Fruit fly (Drosophila melanogaster) whole organism, embryonic: ENCODE data around the gene chrb.

ENCODE experiments used
- ATbp ChIP-seq: fragments of 200-800 bp; sonication (Bioruptor generic); optimal IDR thresholded peaks from 2 replicates; lab custom pipeline; 2017; ENCODE audit warnings: missing biosample characterization, mild to moderate bottlenecking, missing genetic modification characterization, missing genetic modification reagents
- Asciz ChIP-seq: fragments of 200-800 bp; sonication (Bioruptor generic); optimal IDR thresholded peaks from 2 replicates; lab custom pipeline; 2017; ENCODE audit warnings: missing biosample characterization, mild to moderate bottlenecking, missing genetic modification characterization, missing genetic modification reagents
- B-H2 ChIP-seq: fragments of 200-800 bp; sonication (Bioruptor generic); optimal IDR thresholded peaks from 2 replicates; lab custom pipeline; 2018; ENCODE audit warnings: missing biosample characterization, mild to moderate bottlenecking, missing genetic modification characterization
- CG10267 ChIP-seq: fragments of 200-800 bp; sonication (Bioruptor generic); optimal IDR thresholded peaks from 2 replicates; lab custom pipeline; 2018; ENCODE audit warnings: missing biosample characterization, mild to moderate bottlenecking, missing genetic modification characterization, moderate library complexity
- CG10979 ChIP-seq: fragments of 200-800 bp; sonication (Bioruptor generic); optimal IDR thresholded peaks from 2 replicates; lab custom pipeline; 2018; ENCODE audit warnings: missing biosample characterization, mild to moderate bottlenecking, missing genetic modification characterization, moderate library complexity
- CG12391 ChIP-seq: fragments of 200-800 bp; sonication (Bioruptor generic); optimal IDR thresholded peaks from 3 replicates; lab custom pipeline; 2018; ENCODE audit warnings: missing biosample characterization, mild to moderate bottlenecking, missing genetic modification characterization, moderate library complexity
- CG14014 ChIP-seq: fragments of 200-800 bp; sonication (Bioruptor generic); IDR thresholded peaks from 2 replicates; pipeline ENCODE4 v1.3.6; 2022; ENCODE audit warnings: missing biosample characterization, missing genetic modification characterization
- CG14710 ChIP-seq: fragments of 200-800 bp; sonication (Bioruptor generic); optimal IDR thresholded peaks from 3 replicates; lab custom pipeline; 2019; ENCODE audit warnings: missing biosample characterization, mild to moderate bottlenecking, missing genetic modification characterization, moderate library complexity
- CG17359 ChIP-seq: fragments of 200-800 bp; sonication (Bioruptor generic); optimal IDR thresholded peaks from 3 replicates; lab custom pipeline; 2018; ENCODE audit warnings: missing biosample characterization, mild to moderate bottlenecking, missing genetic modification characterization, moderate library complexity
- CG2678 ChIP-seq: fragments of 200-800 bp; sonication (Bioruptor generic); optimal IDR thresholded peaks from 3 replicates; lab custom pipeline; 2019; ENCODE audit warnings: missing biosample characterization, mild to moderate bottlenecking, missing genetic modification characterization, moderate library complexity
- CG7556 ChIP-seq: fragments of 200-800 bp; sonication (Bioruptor generic); optimal IDR thresholded peaks from 2 replicates; lab custom pipeline; 2017; ENCODE audit warnings: missing biosample characterization, mild to moderate bottlenecking, missing genetic modification characterization
- CG9437 ChIP-seq: fragments of 200-800 bp; sonication (Bioruptor generic); optimal IDR thresholded peaks from 2 replicates; lab custom pipeline; 2018; ENCODE audit warnings: missing biosample characterization, mild to moderate bottlenecking, missing genetic modification characterization
- CoRest ChIP-seq: fragments of 200-800 bp; sonication (Bioruptor generic); optimal IDR thresholded peaks from 3 replicates; lab custom pipeline; 2018; ENCODE audit warnings: missing biosample characterization, mild to moderate bottlenecking, missing genetic modification characterization, moderate library complexity
- Dek ChIP-seq: fragments of 200-800 bp; sonication (Bioruptor generic); optimal IDR thresholded peaks from 3 replicates; lab custom pipeline; 2019; ENCODE audit warnings: missing biosample characterization, mild to moderate bottlenecking, missing genetic modification characterization, moderate library complexity
- Fer1 ChIP-seq: fragments of 200-800 bp; sonication (Bioruptor generic); optimal IDR thresholded peaks from 2 replicates; lab custom pipeline; 2017; ENCODE audit warnings: missing biosample characterization, mild to moderate bottlenecking, missing genetic modification characterization
- Fer2 ChIP-seq: fragments of 200-800 bp; sonication (Bioruptor generic); optimal IDR thresholded peaks from 2 replicates; lab custom pipeline; 2018; ENCODE audit warnings: missing biosample characterization, mild to moderate bottlenecking, missing genetic modification characterization, moderate library complexity
- Hmr ChIP-seq: fragments of 200-800 bp; sonication (Bioruptor generic); optimal IDR thresholded peaks from 3 replicates; lab custom pipeline; 2017; ENCODE audit warnings: mild to moderate bottlenecking, missing biosample characterization, missing genetic modification reagents, missing genetic modification characterization
- Optix ChIP-seq: fragments of 200-800 bp; sonication (Bioruptor generic); IDR thresholded peaks from 3 replicates; pipeline ENCODE4 v1.3.6; 2022; ENCODE audit warnings: missing biosample characterization, missing genetic modification characterization
- PHDP ChIP-seq: fragments of 200-800 bp; sonication (Bioruptor generic); optimal IDR thresholded peaks from 3 replicates; lab custom pipeline; 2018; ENCODE audit warnings: missing biosample characterization, mild to moderate bottlenecking, missing genetic modification characterization, moderate library complexity
- Sox102F ChIP-seq: fragments of 200-800 bp; sonication (Bioruptor generic); optimal IDR thresholded peaks from 2 replicates; lab custom pipeline; 2018; ENCODE audit warnings: missing biosample characterization, mild to moderate bottlenecking, missing genetic modification characterization, moderate library complexity
- Spps ChIP-seq: fragments of 200-800 bp; sonication (Bioruptor generic); optimal IDR thresholded peaks from 2 replicates; lab custom pipeline; 2018; ENCODE audit warnings: missing biosample characterization, mild to moderate bottlenecking, missing genetic modification characterization
- Sry-β ChIP-seq: fragments of 200-800 bp; sonication (Bioruptor generic); optimal IDR thresholded peaks from 2 replicates; lab custom pipeline; 2018; ENCODE audit warnings: missing biosample characterization, mild to moderate bottlenecking, missing genetic modification characterization, moderate library complexity
- abd-A ChIP-seq: fragments of 200-800 bp; sonication (Bioruptor generic); optimal IDR thresholded peaks from 3 replicates; lab custom pipeline; 2019; ENCODE audit warnings: missing biosample characterization, mild to moderate bottlenecking, missing genetic modification characterization, moderate library complexity
- crol ChIP-seq: fragments of 200-800 bp; sonication (Bioruptor generic); IDR thresholded peaks from 2 replicates; pipeline ENCODE4 v1.3.6; 2022; ENCODE audit warnings: missing biosample characterization, missing genetic modification characterization
- dmrt11E ChIP-seq: fragments of 200-800 bp; sonication (Bioruptor generic); optimal IDR thresholded peaks from 3 replicates; lab custom pipeline; 2018; ENCODE audit warnings: missing biosample characterization, mild to moderate bottlenecking, missing genetic modification characterization, moderate library complexity
- dmrt99B ChIP-seq: fragments of 200-800 bp; sonication (Bioruptor generic); optimal IDR thresholded peaks from 2 replicates; lab custom pipeline; 2018; ENCODE audit warnings: missing biosample characterization, mild to moderate bottlenecking, missing genetic modification characterization, moderate library complexity
- esg ChIP-seq: fragments of 200-800 bp; sonication (Bioruptor generic); conservative IDR thresholded peaks from 2 replicates; pipeline ENCODE4 v1.3.6; 2022; ENCODE audit warnings: missing biosample characterization, missing genetic modification characterization
- hb ChIP-seq: fragments of 200-800 bp; sonication (Bioruptor generic); IDR thresholded peaks from 3 replicates; pipeline ENCODE4 v1.3.6; 2022; ENCODE audit warnings: missing biosample characterization, missing genetic modification characterization; ENCODE audit not compliant: partially characterized antibody
- ken ChIP-seq: fragments of 200-800 bp; sonication (Bioruptor generic); IDR thresholded peaks from 3 replicates; pipeline ENCODE4 v1.3.6; 2022; ENCODE audit warnings: missing biosample characterization, missing genetic modification characterization
- lilli ChIP-seq: fragments of 200-800 bp; sonication (Bioruptor generic); optimal IDR thresholded peaks from 3 replicates; lab custom pipeline; 2016; ENCODE audit warnings: missing biosample characterization, missing genetic modification characterization
- lola ChIP-seq, 3 experiments: fragments of >200 bp in 2 of 3; fragments of 200-800 bp in 1 of 3; sonication (Bioruptor generic) in 1 of 3; optimal IDR thresholded peaks; 2 replicates each; lab custom pipeline; 2017 to 2019; ENCODE audit warnings: missing biosample characterization in 3 of 3, missing genetic modification characterization in 3 of 3, mild to moderate bottlenecking in 1 of 3, moderate library complexity in 1 of 3
- mam ChIP-seq: fragments of 200-800 bp; sonication (Bioruptor generic); optimal IDR thresholded peaks from 3 replicates; lab custom pipeline; 2016; ENCODE audit warnings: missing biosample characterization, missing genetic modification characterization
- mld ChIP-seq: fragments of 200-800 bp; sonication (Bioruptor generic); IDR thresholded peaks from 3 replicates; pipeline ENCODE4 v1.3.6; 2022; ENCODE audit warnings: missing biosample characterization, missing genetic modification characterization; ENCODE audit not compliant: partially characterized antibody
- pita ChIP-seq: fragments of 200-800 bp; sonication (Bioruptor generic); optimal IDR thresholded peaks from 2 replicates; lab custom pipeline; 2017; ENCODE audit warnings: missing biosample characterization, mild to moderate bottlenecking, missing genetic modification characterization
- stc ChIP-seq: fragments of 200-800 bp; sonication (Bioruptor generic); IDR thresholded peaks from 2 replicates; pipeline ENCODE4 v1.3.6; 2022; ENCODE audit warnings: missing biosample characterization, missing genetic modification characterization
- tap ChIP-seq: fragments of 200-800 bp; optimal IDR thresholded peaks from 3 replicates; lab custom pipeline; 2019; ENCODE audit warnings: missing biosample characterization, mild to moderate bottlenecking, missing genetic modification characterization, moderate library complexity
- tio ChIP-seq: fragments of 200-800 bp; sonication (Bioruptor generic); optimal IDR thresholded peaks from 2 replicates; lab custom pipeline; 2017; ENCODE audit warnings: missing biosample characterization, missing genetic modification characterization, inconsistent platforms
- tna ChIP-seq: fragments of 200-800 bp; sonication (Bioruptor generic); IDR thresholded peaks from 2 replicates; pipeline ENCODE4 v1.3.6; 2022; ENCODE audit warnings: missing biosample characterization, missing genetic modification characterization; ENCODE audit not compliant: partially characterized antibody
- tx ChIP-seq: fragments of 200-800 bp; sonication (Bioruptor generic); optimal IDR thresholded peaks from 2 replicates; lab custom pipeline; 2016; ENCODE audit warnings: missing biosample characterization, missing genetic modification characterization
- unc-4 ChIP-seq: fragments of 200-800 bp; sonication (Bioruptor generic); IDR thresholded peaks from 2 replicates; pipeline ENCODE4 v1.3.6; 2022; ENCODE audit warnings: missing biosample characterization, missing genetic modification characterization; ENCODE audit not compliant: partially characterized antibody

chrb gene

dm6 chr3L:11443474-11444080 is 43.8 kb upstream of the chrb start (continued):
- peak; percentile 61 for TF ChIP-seq Sox102F (GFP tag; lab: Kevin White, UChicago)
- no peak for TF ChIP-seq tx (GFP tag; lab: Kevin White, UChicago)
- no peak for TF ChIP-seq lilli
- peak; percentile 82 for TF ChIP-seq Sry-β (GFP tag; lab: Kevin White, UChicago)
- TF ChIP-seq ATbp (GFP tag; lab: Kevin White, UChicago) = peak; percentile 38
- no peak for TF ChIP-seq B-H2
- TF ChIP-seq Fer2 (tag; lab: Kevin White, UChicago) = no peak
- TF ChIP-seq dmrt11E = peak; percentile 16
- peak; percentile 33 for TF ChIP-seq CG14710 (tag; lab: Kevin White, UChicago)
- TF ChIP-seq CG7556 (GFP tag; lab: Kevin White, UChicago) = peak; percentile 20
- 0 out of 2 replicates have a peak, but pooled peaks have one; percentile 12 for TF ChIP-seq CG14014 (GFP tag; lab: Robert Waterston, UW)
- no peak for TF ChIP-seq hb
- TF ChIP-seq abd-A (tag; lab: Kevin White, UChicago) = no peak
- TF ChIP-seq Hmr = peak; percentile 2
- no peak for TF ChIP-seq stc (GFP tag; lab: Robert Waterston, UW)
- peak; percentile 39 for TF ChIP-seq dmrt99B (tag; lab: Kevin White, UChicago)
- no peak for TF ChIP-seq tio
- no peak for TF ChIP-seq mld (GFP tag; lab: Robert Waterston, UW)
- no peak for TF ChIP-seq unc-4
- TF ChIP-seq CG12391 = peak; percentile 48
- no peak for TF ChIP-seq mam (GFP tag; lab: Kevin White, UChicago)
- TF ChIP-seq CG17359 (tag; lab: Kevin White, UChicago) = no peak
- TF ChIP-seq CG2678 (tag; lab: Kevin White, UChicago) = peak; percentile 65
- TF ChIP-seq Spps = no peak
- TF ChIP-seq Asciz (GFP tag; lab: Kevin White, UChicago) = peak; percentile 3
- TF ChIP-seq Fer1 (GFP tag; lab: Kevin White, UChicago) = no peak
- TF ChIP-seq CoRest (tag; lab: Kevin White, UChicago) = peak; percentile 40
- TF ChIP-seq tap (tag; lab: Kevin White, UChicago) = peak; percentile 10
- TF ChIP-seq PHDP (tag; lab: Kevin White, UChicago) = peak; percentile 30
- peak; percentile 48; the same call in 1 of the 2 replicates for TF ChIP-seq crol
- TF ChIP-seq CG10979 (tag; lab: Kevin White, UChicago) = peak; percentile 29
- no peak for TF ChIP-seq Optix (GFP tag; lab: Robert Waterston, UW)
- TF ChIP-seq esg = peak; percentile 25; the same call in 1 of the 2 replicates
- peak; percentile 3 for TF ChIP-seq CG9437 (GFP tag; lab: Kevin White, UChicago)
- no peak for TF ChIP-seq pita (GFP tag; lab: Kevin White, UChicago)
- no peak for TF ChIP-seq ken (GFP tag; lab: Robert Waterston, UW)
- TF ChIP-seq tna (GFP tag; lab: Robert Waterston, UW) = no peak
- peak; percentile 1 for TF ChIP-seq Dek (tag; lab: Kevin White, UChicago)
- TF ChIP-seq CG10267 (tag; lab: Kevin White, UChicago) = peak; percentile 12
- peak in 1 of 3 experiments; percentile 40 for TF ChIP-seq lola (GFP tag; optimal IDR thresholded peaks at IDR 0.05; lab: Kevin White, UChicago)
